Fruit fly (Drosophila melanogaster) whole organism, embryonic: ENCODE measurements around the gene aph-1.

ENCODE experiments used
- Adf1 ChIP-seq: fragments of 200-800 bp; sonication (Bioruptor generic); IDR thresholded peaks from 2 replicates; pipeline ENCODE4 v1.3.6; 2022; ENCODE audit warnings: missing biosample characterization, missing genetic modification characterization
- Blimp-1 ChIP-seq: fragments of 200-800 bp; sonication (Bioruptor generic); optimal IDR thresholded peaks from 3 replicates; lab custom pipeline; 2018; ENCODE audit warnings: missing biosample characterization, missing genetic modification characterization, mild to moderate bottlenecking, moderate library complexity, missing genetic modification reagents
- CG10543 ChIP-seq: fragments of 200-800 bp; sonication (Bioruptor generic); optimal IDR thresholded peaks from 3 replicates; lab custom pipeline; 2017; ENCODE audit warnings: missing biosample characterization, mild to moderate bottlenecking, missing genetic modification characterization, moderate library complexity
- CG11456 ChIP-seq: fragments of 200-800 bp; sonication (Bioruptor generic); IDR thresholded peaks from 3 replicates; pipeline ENCODE4 v1.3.6; 2022; ENCODE audit warnings: missing biosample characterization, missing genetic modification characterization
- CG12769 ChIP-seq: fragments of 200-800 bp; sonication (Bioruptor generic); optimal IDR thresholded peaks from 2 replicates; lab custom pipeline; 2019; ENCODE audit warnings: missing biosample characterization, mild to moderate bottlenecking, missing genetic modification characterization, moderate library complexity
- CG13624 ChIP-seq: fragments of 200-800 bp; sonication (Bioruptor generic); optimal IDR thresholded peaks from 2 replicates; lab custom pipeline; 2016; ENCODE audit warnings: missing biosample characterization, missing genetic modification characterization
- CG16779 ChIP-seq: fragments of 200-800 bp; sonication (Bioruptor generic); IDR thresholded peaks from 2 replicates; pipeline ENCODE4 v1.3.6; 2022; ENCODE audit warnings: missing biosample characterization, missing genetic modification characterization
- CG17328 ChIP-seq: fragments of 200-800 bp; sonication (Bioruptor generic); IDR thresholded peaks from 2 replicates; pipeline ENCODE4 v1.3.6; 2022; ENCODE audit warnings: missing biosample characterization, missing genetic modification characterization
- CG17361 ChIP-seq: fragments of 200-800 bp; sonication (Bioruptor generic); IDR thresholded peaks from 3 replicates; pipeline ENCODE4 v1.3.6; 2022; ENCODE audit warnings: missing biosample characterization, missing genetic modification characterization
- CG1832 ChIP-seq: fragments of 200-800 bp; sonication (Bioruptor generic); optimal IDR thresholded peaks from 2 replicates; lab custom pipeline; 2017; ENCODE audit warnings: missing biosample characterization, mild to moderate bottlenecking, missing genetic modification characterization, inconsistent platforms
- CG18599 ChIP-seq: fragments of 200-800 bp; sonication (Bioruptor generic); optimal IDR thresholded peaks from 3 replicates; lab custom pipeline; 2017; ENCODE audit warnings: missing biosample characterization, missing genetic modification characterization, mild to moderate bottlenecking, moderate library complexity, missing genetic modification reagents
- CG2199 ChIP-seq: fragments of 200-800 bp; sonication (Bioruptor generic); IDR thresholded peaks from 3 replicates; pipeline ENCODE4 v1.3.6; 2022; ENCODE audit warnings: missing biosample characterization, missing genetic modification characterization
- CG32532 ChIP-seq: fragments of 200-800 bp; sonication (Bioruptor generic); IDR thresholded peaks from 2 replicates; pipeline ENCODE4 v1.3.6; 2022; ENCODE audit warnings: missing biosample characterization, missing genetic modification characterization
- CG34224 ChIP-seq: fragments of 200-800 bp; sonication (Bioruptor generic); IDR thresholded peaks from 3 replicates; pipeline ENCODE4 v1.3.6; 2022; ENCODE audit warnings: missing biosample characterization, missing genetic modification characterization; ENCODE audit not compliant: partially characterized antibody
- CG34376 ChIP-seq: fragments of 200-800 bp; sonication (Bioruptor generic); optimal IDR thresholded peaks from 2 replicates; lab custom pipeline; 2018; ENCODE audit warnings: missing biosample characterization, mild to moderate bottlenecking, missing genetic modification characterization
- CG5180 ChIP-seq: fragments of 200-800 bp; sonication (Bioruptor generic); optimal IDR thresholded peaks from 3 replicates; lab custom pipeline; 2017; ENCODE audit warnings: missing biosample characterization, missing genetic modification characterization, mild to moderate bottlenecking, moderate library complexity, missing genetic modification reagents
- CG7357 ChIP-seq: fragments of 200-800 bp; sonication (Bioruptor generic); IDR thresholded peaks from 3 replicates; pipeline ENCODE4 v1.3.6; 2022; ENCODE audit warnings: missing biosample characterization, missing genetic modification characterization
- Deaf1 ChIP-seq: fragments of 200-800 bp; optimal IDR thresholded peaks from 3 replicates; lab custom pipeline; 2019; ENCODE audit warnings: missing biosample characterization, mild to moderate bottlenecking, missing genetic modification characterization, moderate library complexity
- Drgx ChIP-seq: fragments of 200-800 bp; sonication (Bioruptor generic); IDR thresholded peaks from 2 replicates; pipeline ENCODE4 v1.3.6; 2022; ENCODE audit warnings: missing biosample characterization, missing genetic modification characterization
- ERR ChIP-seq: fragments of 200-800 bp; sonication (Bioruptor generic); optimal IDR thresholded peaks from 2 replicates; lab custom pipeline; 2016; ENCODE audit warnings: missing biosample characterization, missing genetic modification characterization
- HmgD ChIP-seq: fragments of 200-800 bp; sonication (Bioruptor generic); optimal IDR thresholded peaks from 3 replicates; lab custom pipeline; 2016; ENCODE audit warnings: missing biosample characterization, missing genetic modification characterization
- Hr78 ChIP-seq, 2 experiments: fragments of 200-800 bp in 1 of 2; fragments of >200 bp in 1 of 2; sonication (Bioruptor generic) in 1 of 2; optimal IDR thresholded peaks; 2 replicates each; lab custom pipeline; 2017 to 2019; ENCODE audit warnings: missing biosample characterization in 2 of 2, missing genetic modification characterization in 2 of 2, mild to moderate bottlenecking in 1 of 2, moderate library complexity in 1 of 2
- Lim3 ChIP-seq: fragments of 200-800 bp; sonication (Bioruptor generic); IDR thresholded peaks from 2 replicates; pipeline ENCODE4 v1.3.6; 2022; ENCODE audit warnings: missing biosample characterization, missing genetic modification characterization
- Med ChIP-seq: fragments of 200-800 bp; sonication (Bioruptor generic); peaks from one replicate; lab custom pipeline; 2016; ENCODE audit warnings: missing biosample characterization, missing genetic modification characterization, mild to moderate bottlenecking, inconsistent platforms, moderate library complexity
- NFAT ChIP-seq: fragments of 200-800 bp; sonication (Bioruptor generic); IDR thresholded peaks from 2 replicates; pipeline ENCODE4 v1.3.6; 2022; ENCODE audit warnings: missing biosample characterization, missing genetic modification characterization
- Nf-YB ChIP-seq: fragments of 200-800 bp; sonication (Bioruptor generic); optimal IDR thresholded peaks from 3 replicates; lab custom pipeline; 2019; ENCODE audit warnings: missing biosample characterization, mild to moderate bottlenecking, missing genetic modification characterization, moderate library complexity
- Nf-YC ChIP-seq: fragments of 200-800 bp; optimal IDR thresholded peaks from 3 replicates; lab custom pipeline; 2019; ENCODE audit warnings: missing biosample characterization, mild to moderate bottlenecking, missing genetic modification characterization, moderate library complexity
- Ptx1 ChIP-seq: fragments of 200-800 bp; sonication (Bioruptor generic); IDR thresholded peaks from 2 replicates; pipeline ENCODE4 v1.3.6; 2022; ENCODE audit warnings: missing biosample characterization, missing genetic modification characterization
- ab ChIP-seq: fragments of 200-800 bp; sonication (Bioruptor generic); optimal IDR thresholded peaks from 2 replicates; lab custom pipeline; 2016; ENCODE audit warnings: missing biosample characterization, missing genetic modification characterization
- aop ChIP-seq: fragments of 200-800 bp; sonication (Bioruptor generic); IDR thresholded peaks from 2 replicates; pipeline ENCODE4 v1.3.6; 2022; ENCODE audit warnings: missing biosample characterization, missing genetic modification characterization
- bsh ChIP-seq, 2 experiments: fragments of 200-800 bp; sonication (Bioruptor generic); optimal IDR thresholded peaks; 2 replicates each; lab custom pipeline; 2017 to 2018; ENCODE audit warnings: mild to moderate bottlenecking in 2 of 2, missing biosample characterization in 2 of 2, missing genetic modification characterization in 2 of 2, moderate library complexity in 1 of 2
- btn ChIP-seq: fragments of 200-800 bp; sonication (Bioruptor generic); optimal IDR thresholded peaks from 2 replicates; lab custom pipeline; 2016; ENCODE audit warnings: missing biosample characterization, missing genetic modification characterization
- chn ChIP-seq: fragments of 200-800 bp; sonication (Bioruptor generic); optimal IDR thresholded peaks from 2 replicates; lab custom pipeline; 2016; ENCODE audit warnings: missing biosample characterization, missing genetic modification characterization
- ci ChIP-seq: fragments of 200-800 bp; sonication (Bioruptor generic); IDR thresholded peaks from 3 replicates; pipeline ENCODE4 v1.3.6; 2022; ENCODE audit warnings: missing biosample characterization, missing genetic modification characterization
- crol ChIP-seq: fragments of 200-800 bp; sonication (Bioruptor generic); IDR thresholded peaks from 2 replicates; pipeline ENCODE4 v1.3.6; 2022; ENCODE audit warnings: missing biosample characterization, missing genetic modification characterization
- cwo ChIP-seq: fragments of 200-800 bp; sonication (Bioruptor generic); optimal IDR thresholded peaks from 3 replicates; lab custom pipeline; 2017; ENCODE audit warnings: missing biosample characterization, missing genetic modification characterization, mild to moderate bottlenecking, moderate library complexity, missing genetic modification reagents
- ftz-f1 ChIP-seq: fragments of 200-800 bp; sonication (Bioruptor generic); optimal IDR thresholded peaks from 2 replicates; lab custom pipeline; 2016; ENCODE audit warnings: missing biosample characterization, missing genetic modification characterization
- grau ChIP-seq: fragments of 200-800 bp; optimal IDR thresholded peaks from 3 replicates; lab custom pipeline; 2019; ENCODE audit warnings: missing biosample characterization, mild to moderate bottlenecking, missing genetic modification characterization, moderate library complexity
- gro ChIP-seq: fragments of 200-800 bp; sonication (Bioruptor generic); optimal IDR thresholded peaks from 2 replicates; lab custom pipeline; 2016; ENCODE audit warnings: missing biosample characterization, missing genetic modification characterization
- ham ChIP-seq: fragments of 200-800 bp; sonication (Bioruptor generic); IDR thresholded peaks from 2 replicates; pipeline ENCODE4 v1.3.6; 2022; ENCODE audit warnings: missing biosample characterization, missing genetic modification characterization
- jing ChIP-seq: fragments of 200-800 bp; sonication (Bioruptor generic); optimal IDR thresholded peaks from 2 replicates; lab custom pipeline; 2018; ENCODE audit warnings: missing biosample characterization, mild to moderate bottlenecking, missing genetic modification characterization
- lab ChIP-seq: fragments of 200-800 bp; sonication (Bioruptor generic); optimal IDR thresholded peaks from 3 replicates; lab custom pipeline; 2017; ENCODE audit warnings: missing biosample characterization, missing genetic modification characterization, mild to moderate bottlenecking, moderate library complexity, missing genetic modification reagents
- nerfin-2 ChIP-seq: fragments of 200-800 bp; sonication (Bioruptor generic); IDR thresholded peaks from 2 replicates; pipeline ENCODE4 v1.3.6; 2022; ENCODE audit warnings: missing biosample characterization, missing genetic modification characterization; ENCODE audit not compliant: partially characterized antibody
- nom ChIP-seq: fragments of 200-800 bp; sonication (Bioruptor generic); optimal IDR thresholded peaks from 2 replicates; lab custom pipeline; 2017; ENCODE audit warnings: missing biosample characterization, missing genetic modification characterization, mild to moderate bottlenecking, moderate library complexity, missing genetic modification reagents
- sna ChIP-seq: fragments of 200-800 bp; sonication (Bioruptor generic); IDR thresholded peaks from 2 replicates; pipeline ENCODE4 v1.3.6; 2022; ENCODE audit warnings: missing biosample characterization, missing genetic modification characterization; ENCODE audit not compliant: partially characterized antibody
- sob ChIP-seq: fragments of 200-800 bp; sonication (Bioruptor generic); IDR thresholded peaks from 2 replicates; pipeline ENCODE4 v1.3.6; 2022; ENCODE audit warnings: missing biosample characterization, missing genetic modification characterization
- sug ChIP-seq: fragments of 200-800 bp; optimal IDR thresholded peaks from 2 replicates; lab custom pipeline; 2019; ENCODE audit warnings: missing biosample characterization, mild to moderate bottlenecking, missing genetic modification characterization, moderate library complexity
- tgo ChIP-seq: fragments of 200-800 bp; sonication (Bioruptor generic); IDR thresholded peaks from 3 replicates; pipeline ENCODE4 v1.3.6; 2022; ENCODE audit warnings: missing biosample characterization, missing genetic modification characterization

The aph-1 gene

DNA sequence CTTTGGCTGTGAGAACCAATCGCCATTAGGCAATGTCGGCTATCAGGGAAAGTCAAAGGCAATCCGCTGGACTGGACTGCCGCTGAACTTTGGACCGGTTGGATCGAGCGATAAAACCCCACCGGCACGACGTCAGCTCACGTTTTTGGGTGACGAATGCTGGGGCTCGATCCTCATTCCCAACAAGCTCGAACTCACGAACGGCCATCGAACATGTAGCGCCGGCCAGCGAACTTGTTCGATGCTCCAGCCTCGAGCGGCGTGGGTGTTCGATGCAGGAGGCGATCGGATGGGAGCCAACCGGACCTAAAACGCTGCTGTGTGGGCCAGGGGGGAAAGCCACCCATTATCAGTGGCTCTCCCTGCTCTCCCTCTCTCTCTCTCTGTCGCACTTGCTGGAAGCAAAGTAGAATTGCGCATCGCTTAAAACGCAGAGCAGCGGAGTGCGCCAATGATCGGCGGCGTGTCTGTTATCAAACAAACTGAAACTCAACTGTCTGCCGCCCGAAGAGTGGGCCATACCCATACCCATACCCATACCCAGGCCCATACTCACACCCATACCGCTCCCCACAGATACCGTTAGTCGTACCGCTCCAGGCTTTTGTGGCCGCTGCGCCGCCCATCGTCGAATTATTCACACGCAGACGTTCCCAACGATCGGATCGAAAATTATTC, 38.7 kb downstream of the aph-1 start, which contains the start of gene daw:
daw (plus strand) TSS at position 628 of the 678 bp plus-strand sequence.
- TF ChIP-seq CG32532 (peak; percentile 9; the same call in 1 of the 2 replicates), sna (GFP tag; lab: Robert Waterston, UW) (peak; percentile 56; the same call in 1 of the 2 replicates), btn (GFP tag; lab: Kevin White, UChicago) (no peak), Hr78 (GFP tag; optimal IDR thresholded peaks at IDR 0.05; lab: Kevin White, UChicago) (peak in 1 of 2 experiments; percentile 23), ab (GFP tag; lab: Kevin White, UChicago) (no peak), Deaf1 (tag; lab: Kevin White, UChicago) (peak; percentile 73), CG17361 (no peak), CG13624 (GFP tag; lab: Kevin White, UChicago) (peak; percentile 81), crol (peak; percentile 90), cwo (GFP tag; lab: Kevin White, UChicago) (peak; percentile 86), lab (GFP tag; lab: Kevin White, UChicago) (peak; percentile 60), CG16779 (GFP tag; lab: Robert Waterston, UW) (no peak), CG18599 (GFP tag; lab: Kevin White, UChicago) (peak; percentile 12), bsh (GFP tag; optimal IDR thresholded peaks at IDR 0.05; lab: Kevin White, UChicago) (peak in 1 of 2 experiments; percentile 77), ftz-f1 (GFP tag; lab: Kevin White, UChicago) (peak; percentile 11), CG1832 (GFP tag; lab: Kevin White, UChicago) (peak; percentile 20), CG17328 (no peak), jing (no peak), Lim3 (GFP tag; lab: Robert Waterston, UW) (no peak), nerfin-2 (GFP tag; lab: Robert Waterston, UW) (no peak), nom (GFP tag; lab: Kevin White, UChicago) (peak; percentile 97), CG12769 (tag; lab: Kevin White, UChicago) (peak; percentile 68), Nf-YC (tag; lab: Kevin White, UChicago) (peak; percentile 40), sug (peak; percentile 93), Blimp-1 (peak; percentile 26), tgo (GFP tag; lab: Robert Waterston, UW) (no peak), Drgx (GFP tag; lab: Robert Waterston, UW) (0 out of 2 replicates have a peak, but pooled peaks have one; percentile 24), HmgD (GFP tag; lab: Kevin White, UChicago) (peak; percentile 23), ham (GFP tag; lab: Robert Waterston, UW) (0 out of 2 replicates have a peak, but pooled peaks have one; percentile 20), Adf1 (GFP tag; lab: Robert Waterston, UW) (peak; percentile 49; the same call in 1 of the 2 replicates), CG5180 (GFP tag; lab: Kevin White, UChicago) (peak; percentile 99), grau (tag; lab: Kevin White, UChicago) (no peak), CG10543 (peak; percentile 52), CG34376 (GFP tag; lab: Kevin White, UChicago) (peak; percentile 85), aop (GFP tag; lab: Robert Waterston, UW) (peak; percentile 39; the same call in 1 of the 2 replicates), CG2199 (GFP tag; lab: Robert Waterston, UW) (peak; percentile 96), ci (GFP tag; lab: Robert Waterston, UW) (0 out of 3 replicates have a peak, but pooled peaks have one; percentile 42), Ptx1 (GFP tag; lab: Robert Waterston, UW) (no peak), ERR (peak; percentile 22), gro (GFP tag; lab: Kevin White, UChicago) (peak; percentile 21), chn (peak; percentile 21), NFAT (GFP tag; lab: Robert Waterston, UW) (peak; percentile 25; the same call in 1 of the 2 replicates), Med (peak; percentile 60), sob (GFP tag; lab: Robert Waterston, UW) (peak; percentile 22; the same call in 1 of the 2 replicates), Nf-YB (GFP tag; lab: Kevin White, UChicago) (peak; percentile 74), CG7357 (GFP tag; lab: Robert Waterston, UW) (no peak), CG34224 (GFP tag; lab: Robert Waterston, UW) (peak; percentile 13; the same call in 1 of the 3 replicates), CG11456 (GFP tag; lab: Robert Waterston, UW) (peak; percentile 21; the same call in 1 of the 3 replicates)
